Worm (Caenorhabditis elegans) whole organism, mixed stage, embryonic: ENCODE results near the gene crb-3.

ENCODE experiments used
- M03D4.4 ChIP-seq: sonication (generic microtip); optimal IDR thresholded peaks from 2 replicates; lab custom pipeline; 2017; ENCODE audit warnings: mild to moderate bottlenecking, missing genetic modification characterization, missing compliant biosample characterization
- bed-3 ChIP-seq: fragments of 200-800 bp; sonication (Bioruptor generic); optimal IDR thresholded peaks from 3 replicates; lab custom pipeline; 2018; ENCODE audit warnings: mild to moderate bottlenecking, missing genetic modification characterization, moderate library complexity, missing compliant biosample characterization
- blmp-1 ChIP-seq: fragments of 150-350 bp; optimal IDR thresholded peaks from 2 replicates; lab custom pipeline; 2014; ENCODE audit warnings: missing biosample characterization, missing genetic modification characterization
- ceh-39 ChIP-seq: fragments of 150-350 bp; optimal IDR thresholded peaks from 2 replicates; lab custom pipeline; 2014; ENCODE audit warnings: missing biosample characterization, missing genetic modification characterization
- ceh-43 ChIP-seq: fragments of 200-800 bp; sonication (Bioruptor generic); optimal IDR thresholded peaks from 2 replicates; lab custom pipeline; 2018; ENCODE audit warnings: mild to moderate bottlenecking, missing genetic modification characterization, moderate library complexity, missing compliant biosample characterization
- drap-1 ChIP-seq: fragments of 200-800 bp; sonication (Bioruptor generic); optimal IDR thresholded peaks from 3 replicates; lab custom pipeline; 2018; ENCODE audit warnings: mild to moderate bottlenecking, missing genetic modification characterization, missing compliant biosample characterization
- mep-1 ChIP-seq: fragments of 150-350 bp; optimal IDR thresholded peaks from 2 replicates; lab custom pipeline; 2017; ENCODE audit warnings: missing biosample characterization, missing genetic modification reagents, missing genetic modification characterization, inconsistent platforms
- nhr-2 ChIP-seq: fragments of 150-350 bp; optimal IDR thresholded peaks from 2 replicates; lab custom pipeline; 2014; ENCODE audit warnings: missing biosample characterization, missing genetic modification characterization
- sptf-1 ChIP-seq: sonication (generic microtip); optimal IDR thresholded peaks from 2 replicates; lab custom pipeline; 2017; ENCODE audit warnings: mild to moderate bottlenecking, missing genetic modification characterization, moderate library complexity, missing compliant biosample characterization
- tbx-8 ChIP-seq: fragments of 200-800 bp; sonication (Bioruptor generic); optimal IDR thresholded peaks from 2 replicates; lab custom pipeline; 2018; ENCODE audit warnings: mild to moderate bottlenecking, missing genetic modification characterization, moderate library complexity, missing compliant biosample characterization
- unc-120 ChIP-seq: sonication (generic microtip); optimal IDR thresholded peaks from 2 replicates; lab custom pipeline; 2017; ENCODE audit warnings: missing genetic modification characterization, missing compliant biosample characterization; ENCODE audit not compliant: poor library complexity, severe bottlenecking
- unc-62 ChIP-seq: fragments of 150-350 bp; optimal IDR thresholded peaks from 2 replicates; lab custom pipeline; 2014; ENCODE audit warnings: missing biosample characterization, missing genetic modification reagents, missing genetic modification characterization
- zip-8 ChIP-seq: fragments of 150-350 bp; optimal IDR thresholded peaks from 2 replicates; lab custom pipeline; 2014; ENCODE audit warnings: missing biosample characterization, missing genetic modification characterization
- ztf-11 ChIP-seq: fragments of 150-350 bp; optimal IDR thresholded peaks from 2 replicates; lab custom pipeline; 2014; ENCODE audit warnings: missing biosample characterization, missing genetic modification characterization

The crb-3 gene

ce11 chrX:9261626-9262189 lies 58.1 kb downstream of the crb-3 start:
- no peak for TF ChIP-seq M03D4.4
- no peak for TF ChIP-seq ceh-39
- TF ChIP-seq tbx-8 (GFP tag; lab: Kevin White, UChicago), result no peak
- TF ChIP-seq ztf-11 (tag; lab: Kevin White, UChicago), result no peak
- TF ChIP-seq sptf-1 (tag; lab: Kevin White, UChicago), result no peak
- TF ChIP-seq drap-1, result no peak
- TF ChIP-seq zip-8 (tag; lab: Kevin White, UChicago), result no peak
- TF ChIP-seq unc-120 (tag; lab: Kevin White, UChicago), result no peak
- TF ChIP-seq unc-62 (GFP tag; lab: Kevin White, UChicago), result no peak
- no peak for TF ChIP-seq nhr-2 (tag; lab: Kevin White, UChicago)
- TF ChIP-seq mep-1 (tag; lab: Kevin White, UChicago), result no peak
- no peak for TF ChIP-seq bed-3 (GFP tag; lab: Kevin White, UChicago)
- no peak for TF ChIP-seq ceh-43 (GFP tag; lab: Kevin White, UChicago)
- TF ChIP-seq blmp-1, result no peak
- TF ChIP-seq, all 35 proteins: peak for 0
